Fruit fly (Drosophila melanogaster) whole organism, prepupa: ENCODE results near the gene CG7101.

ENCODE experiments used
- CG6792 ChIP-seq: fragments of 200-800 bp; sonication (Bioruptor generic); optimal IDR thresholded peaks from 3 replicates; lab custom pipeline; 2016; ENCODE audit warnings: missing biosample characterization, missing genetic modification characterization
- Eip75B ChIP-seq: fragments of 200-800 bp; sonication (Bioruptor generic); optimal IDR thresholded peaks from 3 replicates; lab custom pipeline; 2016; ENCODE audit warnings: missing biosample characterization, missing genetic modification characterization
- Smox ChIP-seq: fragments of 200-800 bp; sonication (Bioruptor generic); optimal IDR thresholded peaks from 3 replicates; lab custom pipeline; 2016; ENCODE audit warnings: missing biosample characterization, missing genetic modification characterization
- Sox14 ChIP-seq: fragments of 200-800 bp; sonication (Bioruptor generic); optimal IDR thresholded peaks from 3 replicates; lab custom pipeline; 2016; ENCODE audit warnings: missing biosample characterization, missing genetic modification characterization
- achi ChIP-seq: fragments of 200-800 bp; sonication (Bioruptor generic); optimal IDR thresholded peaks from 3 replicates; lab custom pipeline; 2016; ENCODE audit warnings: missing biosample characterization, missing genetic modification characterization
- vri ChIP-seq: fragments of 200-800 bp; sonication (Bioruptor generic); optimal IDR thresholded peaks from 3 replicates; lab custom pipeline; 2016; ENCODE audit warnings: missing biosample characterization, mild to moderate bottlenecking, missing genetic modification characterization

DNA sequence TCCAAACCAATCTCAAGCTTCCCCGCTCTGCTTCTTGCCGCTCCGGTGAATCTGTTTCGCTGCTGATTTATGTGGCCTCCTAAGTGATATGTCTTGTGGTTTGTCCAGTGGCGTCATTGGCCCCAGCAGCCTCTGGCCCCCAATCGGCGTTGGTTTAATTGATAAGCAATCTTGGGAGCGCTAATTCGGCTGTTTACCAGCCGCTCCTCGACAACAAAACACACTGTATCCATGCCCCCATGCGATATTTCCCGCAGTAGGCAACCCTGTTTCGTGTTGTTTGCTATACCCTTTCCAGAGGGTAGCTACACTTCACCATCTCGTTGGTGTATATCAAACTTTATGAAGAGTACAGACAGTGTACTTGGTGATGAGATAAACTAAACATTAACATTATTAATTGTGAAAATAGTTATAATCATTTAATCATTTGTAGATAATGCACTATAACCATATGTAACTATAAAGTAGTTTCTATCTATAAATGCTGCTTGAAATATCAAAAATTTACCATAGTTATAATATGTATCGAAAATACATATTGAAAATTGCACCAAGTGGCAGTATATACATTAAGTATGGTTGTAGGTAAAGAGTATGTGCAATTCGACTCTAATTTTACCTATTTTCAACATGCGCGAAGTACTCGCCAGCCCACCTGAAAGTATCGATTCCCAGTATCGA lies 18.1 kb downstream of the CG7101 start, which contains the start of gene shop:
- TF ChIP-seq Eip75B (GFP tag; lab: Kevin White, UChicago), result peak; percentile 87
- TF ChIP-seq achi (GFP tag; lab: Kevin White, UChicago), result peak; percentile 88
- TF ChIP-seq vri, result peak; percentile 72
- TF ChIP-seq Sox14 (GFP tag; lab: Kevin White, UChicago), result peak; percentile 86
- TF ChIP-seq CG6792 (GFP tag; lab: Kevin White, UChicago), result peak; percentile 85
- peak; percentile 89 for TF ChIP-seq Smox (GFP tag; lab: Kevin White, UChicago)
